Worm (Caenorhabditis elegans): Measurements from ENCODE around the gene C17A2.3.

Gene C17A2.3

DNA sequence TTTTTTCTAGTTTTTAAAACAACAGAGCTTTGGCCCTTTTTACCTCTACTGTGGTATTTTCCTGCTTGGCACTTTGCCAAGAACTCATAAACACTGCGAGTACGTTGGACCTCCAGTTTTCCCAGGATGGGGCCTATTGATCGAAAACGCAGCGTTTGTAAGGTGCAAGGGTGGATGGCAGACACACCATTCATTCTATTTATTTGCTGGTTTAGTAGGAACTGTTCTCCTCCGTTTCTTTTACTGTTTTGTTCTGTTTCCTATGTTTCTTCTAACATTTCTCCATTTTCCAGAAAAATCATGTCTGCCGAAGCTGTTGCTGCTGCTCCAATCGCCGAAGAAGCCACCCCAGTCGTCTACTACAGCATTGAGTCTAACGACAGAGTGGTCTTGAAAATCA lies 19.6 kb upstream of the C17A2.3 start, which contains the start of gene skr-15:
Gene skr-15 (plus strand): TSS at position 301 of the 400 bp plus-strand sequence.
- TF ChIP-seq aly-2 (tag; optimal IDR thresholded peaks at IDR 0.05) (no peak), gmeb-1 (tag; optimal IDR thresholded peaks at IDR 0.05) (no peak), skn-1 (tag; optimal IDR thresholded peaks at IDR 0.05) (no peak), ztf-4 (tag; optimal IDR thresholded peaks at IDR 0.05) (no peak), lin-11 (tag; optimal IDR thresholded peaks at IDR 0.05) (no peak), lin-13 (GFP tag; optimal IDR thresholded peaks at IDR 0.05) (no peak), ceh-16 (tag; optimal IDR thresholded peaks at IDR 0.05) (no peak)

DNA sequence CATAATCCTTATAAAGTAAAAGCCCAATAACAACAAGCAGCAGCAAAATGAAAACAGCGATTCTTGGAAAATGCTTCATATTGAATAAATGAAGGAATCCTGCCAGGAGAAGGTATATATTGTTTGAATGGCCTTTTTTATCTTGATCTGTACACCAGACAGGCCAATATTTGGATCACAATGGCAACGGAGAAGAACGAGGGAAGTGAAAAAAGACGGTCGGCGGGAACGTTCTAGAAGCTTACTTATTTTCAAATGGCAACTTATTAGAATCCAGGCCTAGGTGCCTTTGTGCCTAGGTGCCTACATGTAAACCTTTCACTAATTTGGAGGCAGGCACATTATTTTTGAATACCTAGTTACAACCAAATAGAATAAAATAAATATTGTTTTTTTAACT lies 15.6 kb upstream of the C17A2.3 start, which contains the start of gene F54D10.8:
Gene F54D10.8 (minus strand): TSS at position 101 of the 400 bp plus-strand sequence.
- TF ChIP-seq sem-4 (tag; optimal IDR thresholded peaks at IDR 0.05): no peak

DNA sequence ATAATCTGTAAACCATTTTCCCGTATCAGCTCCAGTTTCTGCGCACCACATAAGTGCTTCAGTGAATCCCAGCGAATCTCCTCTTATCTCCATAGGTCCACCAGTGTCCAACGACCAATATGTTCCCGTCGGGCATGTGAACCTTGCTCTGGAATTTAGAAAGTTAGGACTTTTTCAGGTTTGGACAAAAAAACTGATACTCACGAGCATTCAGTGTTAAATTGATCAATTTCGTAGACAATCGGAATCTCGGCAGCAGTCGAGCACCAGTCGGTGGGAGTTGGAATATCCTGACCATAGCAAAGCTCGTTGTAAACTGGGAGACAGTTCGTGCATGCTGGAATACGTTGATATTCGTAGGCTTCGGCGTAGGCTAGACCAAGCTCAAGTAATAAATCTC lies 13.8 kb upstream of the C17A2.3 start:
- no peak for TF ChIP-seq lin-11 (tag; optimal IDR thresholded peaks at IDR 0.05)

DNA sequence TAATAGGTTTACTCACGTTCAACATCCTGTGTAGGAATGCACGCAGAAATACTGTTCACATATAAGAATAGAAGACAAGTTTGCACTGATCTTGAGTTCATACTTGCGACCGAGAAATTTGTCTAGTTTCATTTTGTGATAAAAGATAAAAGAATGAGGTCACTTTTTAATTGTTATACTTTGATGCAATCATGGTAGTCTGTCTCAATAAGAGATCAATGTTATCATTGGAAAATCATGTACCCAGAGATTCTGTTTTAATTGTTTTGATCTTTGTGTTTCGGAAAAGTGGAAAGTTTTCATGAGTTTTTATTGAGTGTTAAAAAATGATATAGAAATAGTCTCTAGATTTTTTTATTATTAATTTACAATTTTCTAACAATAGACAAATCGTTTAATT lies 11.0 kb upstream of the C17A2.3 start, which contains the start of gene F54D10.9:
Gene F54D10.9 (minus strand): TSS at position 101 of the 400 bp plus-strand sequence.
- TF ChIP-seq nhr-10 (tag; optimal IDR thresholded peaks at IDR 0.05) (no peak), ceh-16 (tag; optimal IDR thresholded peaks at IDR 0.05) (no peak), unc-55 (GFP tag; optimal IDR thresholded peaks at IDR 0.05) (no peak), mdl-1 (tag; optimal IDR thresholded peaks at IDR 0.05) (no peak), R02D3.7 (tag; optimal IDR thresholded peaks at IDR 0.05) (no peak), ceh-82 (tag; optimal IDR thresholded peaks at IDR 0.05) (no peak), nhr-237 (tag; optimal IDR thresholded peaks at IDR 0.05) (no peak), fos-1 (tag; optimal IDR thresholded peaks at IDR 0.05) (no peak), crh-2 (tag; optimal IDR thresholded peaks at IDR 0.05) (no peak), sem-4 (tag; optimal IDR thresholded peaks at IDR 0.05) (no peak), aly-2 (tag; optimal IDR thresholded peaks at IDR 0.05) (no peak), mbf-1 (tag; optimal IDR thresholded peaks at IDR 0.05) (no peak), lin-11 (tag; optimal IDR thresholded peaks at IDR 0.05) (no peak), nhr-6 (tag; optimal IDR thresholded peaks at IDR 0.05) (no peak), Y55F3AM.14 (GFP tag; optimal IDR thresholded peaks at IDR 0.05) (no peak), nhr-77 (tag; optimal IDR thresholded peaks at IDR 0.05) (no peak), F13H6.1 (tag; optimal IDR thresholded peaks at IDR 0.05) (no peak)

DNA sequence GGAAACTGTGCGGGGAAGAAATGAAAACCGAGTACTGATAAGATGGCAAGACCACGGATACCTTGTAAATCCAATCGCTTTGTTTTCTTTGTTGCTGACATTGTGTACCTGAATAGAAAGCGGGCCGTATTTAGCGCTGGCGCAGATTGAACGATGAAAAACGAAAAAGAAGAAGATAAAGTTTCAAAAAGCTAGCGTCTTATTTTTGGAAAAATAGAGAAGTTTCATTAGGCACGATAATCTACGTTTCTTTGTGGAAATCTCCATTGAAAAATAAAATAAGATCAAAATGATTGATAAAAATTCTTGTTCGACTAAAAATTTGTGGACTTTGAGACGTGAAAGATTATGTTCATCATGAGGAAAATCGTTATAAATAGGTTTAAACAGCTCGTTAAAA lies 7.5 kb upstream of the C17A2.3 start, which contains the start of gene oac-4:
Gene oac-4 (minus strand): TSS at position 101 of the 400 bp plus-strand sequence.
- TF ChIP-seq ama-1 (optimal IDR thresholded peaks at IDR 0.05) (no peak), nhr-129 (tag; optimal IDR thresholded peaks at IDR 0.05) (no peak), lin-11 (tag; optimal IDR thresholded peaks at IDR 0.05) (no peak), R02D3.7 (tag; optimal IDR thresholded peaks at IDR 0.05) (no peak), nhr-77 (tag; optimal IDR thresholded peaks at IDR 0.05) (no peak), elt-3 (tag; optimal IDR thresholded peaks at IDR 0.05) (no peak), nhr-11 (tag; optimal IDR thresholded peaks at IDR 0.05) (no peak), nhr-6 (tag; optimal IDR thresholded peaks at IDR 0.05) (no peak), ztf-11 (tag; optimal IDR thresholded peaks at IDR 0.05) (no peak), unc-62 (GFP tag; optimal IDR thresholded peaks at IDR 0.05) (no peak), nhr-21 (tag; optimal IDR thresholded peaks at IDR 0.05) (no peak), fos-1 (tag; optimal IDR thresholded peaks at IDR 0.05) (no peak), sem-4 (tag; optimal IDR thresholded peaks at IDR 0.05) (no peak), snpc-4 (tag; optimal IDR thresholded peaks at IDR 0.05) (no peak), unc-55 (GFP tag; optimal IDR thresholded peaks at IDR 0.05) (no peak), dmd-4 (tag; optimal IDR thresholded peaks at IDR 0.05) (no peak), nhr-25 (tag; optimal IDR thresholded peaks at IDR 0.05) (no peak), alr-1 (tag; optimal IDR thresholded peaks at IDR 0.05) (no peak), ztf-1 (GFP tag; conservative IDR thresholded peaks at IDR 0.05) (no peak), skn-1 (tag; optimal IDR thresholded peaks at IDR 0.05) (no peak)

- TF ChIP-seq ceh-16 (tag; optimal IDR thresholded peaks at IDR 0.05): no peak
Observed at ce11 chrII:3839562-3839961, 3.8 kb upstream of the C17A2.3 start, which contains the start of gene C17A2.4. TSS of gene C17A2.4 (plus strand) at chrII:3839862.
